Fruit fly (Drosophila melanogaster) whole organism: ENCODE measurements around the gene Vha100-1.

Experiments used
- CG8478 ChIP-seq: fragments of >200 bp; optimal IDR thresholded peaks from 2 replicates; lab custom pipeline; 2018; ENCODE audit warnings: inconsistent platforms
- Dll ChIP-seq: fragments of >200 bp; optimal IDR thresholded peaks from 2 replicates; lab custom pipeline; 2017
- EcR ChIP-seq, 2 experiments: fragments of >200 bp; optimal IDR thresholded peaks; 2 replicates each; lab custom pipeline; 2017; ENCODE audit warnings: missing biosample characterization in 2 of 2, missing genetic modification characterization in 2 of 2, missing genetic modification reagents in 2 of 2
- pan ChIP-seq: fragments of >200 bp; optimal IDR thresholded peaks from 2 replicates; lab custom pipeline; 2017
- psq ChIP-seq: fragments of >200 bp; optimal IDR thresholded peaks from 2 replicates; lab custom pipeline; 2017
- usp ChIP-seq: fragments of >200 bp; optimal IDR thresholded peaks from 2 replicates; lab custom pipeline; 2017; ENCODE audit warnings: missing biosample characterization, missing genetic modification characterization, mixed read lengths

Gene Vha100-1

dm6 chr3R:29164930-29165693, 34.1 kb downstream of the Vha100-1 start, which contains the start of gene CG11898:
Gene CG11898, plus strand, starts transcription at chr3R:29165643.
- no peak for TF ChIP-seq CG8478
- TF ChIP-seq usp (GFP tag; lab: Kevin White, UChicago) = no peak
- TF ChIP-seq psq (lab: Kevin White, UChicago) = no peak
- no peak for TF ChIP-seq EcR (GFP tag; optimal IDR thresholded peaks at IDR 0.05; lab: Kevin White, UChicago)
- no peak for TF ChIP-seq pan (lab: Kevin White, UChicago)
- no peak for TF ChIP-seq Dll
